Worm (Caenorhabditis elegans) whole organism, L1 larva: Measurements from ENCODE around the gene F35D2.3.

Source experiments
- dsc-1 ChIP-seq: sonication (generic microtip); optimal IDR thresholded peaks from 2 replicates; lab custom pipeline; 2016; ENCODE audit warnings: mild to moderate bottlenecking, missing genetic modification characterization, missing compliant biosample characterization
- jun-1 ChIP-seq: fragments of 150-350 bp; optimal IDR thresholded peaks from 2 replicates; lab custom pipeline; 2014; ENCODE audit warnings: missing biosample characterization, missing genetic modification reagents, missing genetic modification characterization
- nhr-90 ChIP-seq: sonication (generic microtip); optimal IDR thresholded peaks from 2 replicates; lab custom pipeline; 2016; ENCODE audit warnings: mild to moderate bottlenecking, missing genetic modification characterization, missing compliant biosample characterization; ENCODE audit not compliant: poor library complexity
- rnt-1 ChIP-seq: sonication (generic microtip); optimal IDR thresholded peaks from 2 replicates; lab custom pipeline; 2016; ENCODE audit warnings: mild to moderate bottlenecking, missing genetic modification characterization, moderate library complexity, missing compliant biosample characterization
- skn-1 ChIP-seq: fragments of 150-350 bp; optimal IDR thresholded peaks from 2 replicates; lab custom pipeline; 2014; ENCODE audit warnings: missing biosample characterization, missing genetic modification characterization
- tbx-2 ChIP-seq: sonication (generic microtip); optimal IDR thresholded peaks from 2 replicates; lab custom pipeline; 2016; ENCODE audit warnings: missing genetic modification characterization, missing compliant biosample characterization
- unc-30 ChIP-seq: sonication (generic microtip); optimal IDR thresholded peaks from 2 replicates; lab custom pipeline; 2017; ENCODE audit warnings: missing biosample characterization, missing genetic modification characterization
- zag-1 ChIP-seq: fragments of 150-350 bp; optimal IDR thresholded peaks from 2 replicates; lab custom pipeline; 2014; ENCODE audit warnings: missing biosample characterization, missing genetic modification characterization

ce11 chrII:7534934-7535333, 35.5 kb upstream of the F35D2.3 start, which contains the start of gene ZK1290.13:
- TF ChIP-seq unc-30 (tag; lab: Kevin White, UChicago), result no peak
- no peak for TF ChIP-seq jun-1
- no peak for TF ChIP-seq skn-1 (tag; lab: Kevin White, UChicago)
- no peak for TF ChIP-seq nhr-90 (tag; lab: Kevin White, UChicago)
- TF ChIP-seq zag-1 (tag; lab: Kevin White, UChicago), result no peak
- no peak for TF ChIP-seq tbx-2
- no peak for TF ChIP-seq dsc-1 (tag; lab: Kevin White, UChicago)
- TF ChIP-seq rnt-1 (tag; lab: Kevin White, UChicago), result no peak
